Fruit fly (Drosophila melanogaster): Measurements from ENCODE around the gene CG9386.

CG9386 gene

dm6 chr3R:9510070-9510518 is 45.1 kb downstream of the CG9386 start, which contains the start of gene rump (continued):
- TF ChIP-seq tx (GFP tag; optimal IDR thresholded peaks at IDR 0.05) (no peak), her (GFP tag; optimal IDR thresholded peaks at IDR 0.05) (peak; percentile 8), CG9797 (GFP tag; optimal IDR thresholded peaks at IDR 0.05) (peak; percentile 63), Bteb2 (GFP tag; optimal IDR thresholded peaks at IDR 0.05) (no peak), CG12155 (GFP tag; optimal IDR thresholded peaks at IDR 0.05) (no peak), CkIIα-i1 (GFP tag; IDR thresholded peaks at IDR 0.05) (no peak), CG13894 (tag; optimal IDR thresholded peaks at IDR 0.05) (peak; percentile 17), Meics (GFP tag; optimal IDR thresholded peaks at IDR 0.05) (no peak), hth (optimal IDR thresholded peaks at IDR 0.05) (no peak), CG2116 (GFP tag; optimal IDR thresholded peaks at IDR 0.05) (peak; percentile 95), CG6654 (GFP tag; optimal IDR thresholded peaks at IDR 0.05) (no peak), onecut (GFP tag; IDR thresholded peaks at IDR 0.05) (peak; percentile 51; the same call in 1 of the 2 replicates), ERR (GFP tag; optimal IDR thresholded peaks at IDR 0.05) (no peak), lab (GFP tag; optimal IDR thresholded peaks at IDR 0.05) (no peak), Ptx1 (GFP tag; IDR thresholded peaks at IDR 0.05) (no peak), psq (GFP tag; optimal IDR thresholded peaks at IDR 0.05) (no peak), CG18764 (GFP tag; optimal IDR thresholded peaks at IDR 0.05) (no peak), Dfd (GFP tag; optimal IDR thresholded peaks at IDR 0.05) (no peak), CG4730 (GFP tag; IDR thresholded peaks at IDR 0.05) (no peak), CG15479 (GFP tag; optimal IDR thresholded peaks at IDR 0.05) (peak; percentile 2), croc (GFP tag; conservative IDR thresholded peaks at IDR 0.05) (no peak), CG14014 (GFP tag; IDR thresholded peaks at IDR 0.05) (no peak), Six4 (GFP tag; optimal IDR thresholded peaks at IDR 0.05) (no peak), CG4424 (GFP tag; optimal IDR thresholded peaks at IDR 0.05) (no peak), ttk (GFP tag; IDR thresholded peaks at IDR 0.05) (no peak), ci (GFP tag; IDR thresholded peaks at IDR 0.05) (no peak), Jarid2 (GFP tag; optimal IDR thresholded peaks at IDR 0.05) (no peak), E2f1 (GFP tag; IDR thresholded peaks at IDR 0.05) (no peak), Lpt (GFP tag; optimal IDR thresholded peaks at IDR 0.05) (no peak), CG18262 (tag; optimal IDR thresholded peaks at IDR 0.05) (peak; percentile 33), Hr3 (GFP tag; optimal IDR thresholded peaks at IDR 0.05) (no peak), chif (GFP tag; optimal IDR thresholded peaks at IDR 0.05) (no peak), da (GFP tag; optimal IDR thresholded peaks at IDR 0.05) (no peak), Opbp (GFP tag; IDR thresholded peaks at IDR 0.05; ENCODE audit: partially characterized antibody) (no peak), wek (GFP tag; optimal IDR thresholded peaks at IDR 0.05) (no peak), odd (GFP tag; optimal IDR thresholded peaks at IDR 0.05) (no peak), Hr39 (optimal IDR thresholded peaks at IDR 0.05) (no peak), Side (GFP tag; optimal IDR thresholded peaks at IDR 0.05) (no peak), az2 (GFP tag; optimal IDR thresholded peaks at IDR 0.05) (no peak), CG6765 (GFP tag; optimal IDR thresholded peaks at IDR 0.05) (no peak), CG6272 (GFP tag; IDR thresholded peaks at IDR 0.05) (no peak), Tbp (GFP tag; optimal IDR thresholded peaks at IDR 0.05) (peak; percentile 2), Ada2b (GFP tag; IDR thresholded peaks at IDR 0.05) (no peak), CG3995 (GFP tag; optimal IDR thresholded peaks at IDR 0.05) (peak; percentile 94), Spps (tag; optimal IDR thresholded peaks at IDR 0.05) (no peak), Scr (GFP tag; IDR thresholded peaks at IDR 0.05; ENCODE audit: partially characterized antibody) (no peak), pzg (GFP tag; optimal IDR thresholded peaks at IDR 0.05) (peak; percentile 95), Dp (GFP tag; optimal IDR thresholded peaks at IDR 0.05) (peak; percentile 99), corto (GFP tag; optimal IDR thresholded peaks at IDR 0.05) (no peak), Sox102F (GFP tag; optimal IDR thresholded peaks at IDR 0.05) (no peak), CG7987 (GFP tag; optimal IDR thresholded peaks at IDR 0.05) (no peak), vnd (GFP tag; IDR thresholded peaks at IDR 0.05; ENCODE audit: partially characterized antibody) (no peak), CG11247 (GFP tag; IDR thresholded peaks at IDR 0.05) (no peak)

All from whole organism, embryonic.